Worm (Caenorhabditis elegans): ENCODE measurements around the gene lex-1.

Gene lex-1

ce11 chrIV:12131308-12132072 lies 52.2 kb downstream of the lex-1 start:
- TF ChIP-seq tab-1 (GFP tag; IDR thresholded peaks at IDR 0.05), result no peak
- no peak for TF ChIP-seq med-1 (GFP tag; optimal IDR thresholded peaks at IDR 0.05; ENCODE audit: insufficient read depth)
- TF ChIP-seq klf-2 (GFP tag; conservative IDR thresholded peaks at IDR 0.05), result no peak
- no peak for TF ChIP-seq flt-1 (GFP tag; IDR thresholded peaks at IDR 0.05)
- TF ChIP-seq ref-1 (GFP tag; conservative IDR thresholded peaks at IDR 0.05), result no peak
- no peak for TF ChIP-seq ztf-29 (GFP tag; IDR thresholded peaks at IDR 0.05)
- TF ChIP-seq T22C8.4 (GFP tag; IDR thresholded peaks at IDR 0.05), result no peak
- TF ChIP-seq cog-1 (tag; optimal IDR thresholded peaks at IDR 0.05), result no peak
- no peak for TF ChIP-seq ztf-23 (GFP tag; IDR thresholded peaks at IDR 0.05)

ce11 chrIV:12133776-12134175 lies 54.5 kb downstream of the lex-1 start:
- TF ChIP-seq cog-1 (tag; optimal IDR thresholded peaks at IDR 0.05) (no peak), T22C8.4 (GFP tag; IDR thresholded peaks at IDR 0.05) (no peak), flt-1 (GFP tag; IDR thresholded peaks at IDR 0.05) (no peak; the same call in 1 of the 2 replicates), ztf-29 (GFP tag; IDR thresholded peaks at IDR 0.05) (no peak), ref-1 (GFP tag; conservative IDR thresholded peaks at IDR 0.05) (no peak)

Data from whole organism, midembryonic.